Worm (Caenorhabditis elegans) whole organism, young adult: Measurements from ENCODE around the gene F58G6.3.

Source experiments
- B0035.1 ChIP-seq: sonication (generic microtip); optimal IDR thresholded peaks from 2 replicates; lab custom pipeline; 2016; ENCODE audit warnings: missing genetic modification characterization, mild to moderate bottlenecking, missing compliant biosample characterization, missing genotype, missing genetic modification reagents
- F37B4.10 ChIP-seq: fragments of 200-800 bp; sonication (Bioruptor generic); IDR thresholded peaks from 2 replicates; pipeline ENCODE4 v1.3.6; 2022; ENCODE audit warnings: missing genetic modification characterization, missing compliant biosample characterization
- K12H6.12 ChIP-seq: fragments of 200-800 bp; sonication (Bioruptor generic); optimal IDR thresholded peaks from 2 replicates; lab custom pipeline; 2018; ENCODE audit warnings: mild to moderate bottlenecking, missing genetic modification characterization, missing compliant biosample characterization
- T26A5.8 ChIP-seq: sonication (generic microtip); optimal IDR thresholded peaks from 2 replicates; lab custom pipeline; 2016; ENCODE audit warnings: missing genetic modification characterization, missing compliant biosample characterization
- Y53G8AR.9 ChIP-seq: fragments of 200-800 bp; sonication (Bioruptor generic); conservative IDR thresholded peaks from 2 replicates; pipeline ENCODE4 v1.3.6; 2022; ENCODE audit warnings: missing genetic modification reagents, missing genetic modification characterization, missing compliant biosample characterization
- Y56A3A.18 ChIP-seq: fragments of 200-800 bp; sonication (Bioruptor generic); IDR thresholded peaks from 2 replicates; pipeline ENCODE4 v1.3.6; 2022; ENCODE audit warnings: missing genetic modification reagents, missing genetic modification characterization, missing compliant biosample characterization
- ZK185.1 ChIP-seq: sonication (generic microtip); optimal IDR thresholded peaks from 2 replicates; lab custom pipeline; 2016; ENCODE audit warnings: mild to moderate bottlenecking, missing genetic modification characterization, missing compliant biosample characterization; ENCODE audit not compliant: poor library complexity, severe bottlenecking
- athp-1 ChIP-seq: sonication (generic microtip); optimal IDR thresholded peaks from 2 replicates; lab custom pipeline; 2017; ENCODE audit warnings: mild to moderate bottlenecking, missing genetic modification characterization, missing compliant biosample characterization
- attf-3 ChIP-seq: fragments of 200-800 bp; sonication (Bioruptor generic); conservative IDR thresholded peaks from 2 replicates; pipeline ENCODE4 v1.3.6; 2022; ENCODE audit warnings: missing genetic modification reagents, missing genetic modification characterization, missing compliant biosample characterization
- attf-5 ChIP-seq: fragments of 200-800 bp; sonication (Bioruptor generic); optimal IDR thresholded peaks from 2 replicates; lab custom pipeline; 2018; ENCODE audit warnings: mild to moderate bottlenecking, missing genetic modification characterization, missing compliant biosample characterization
- cebp-1 ChIP-seq, 2 experiments: fragments of 200-800 bp in 1 of 2; sonication (Bioruptor generic) in 1 of 2; sonication (generic microtip) in 1 of 2; IDR thresholded peaks in 1 of 2; optimal IDR thresholded peaks in 1 of 2; 2 replicates each; pipeline versions ENCODE4 v1.3.6 to Lab custom; 2017 to 2022; ENCODE audit warnings: missing compliant biosample characterization in 2 of 2, missing genetic modification characterization in 2 of 2, mild to moderate bottlenecking in 1 of 2, missing genetic modification reagents in 1 of 2, moderate library complexity in 1 of 2
- ceh-91 ChIP-seq: fragments of 200-800 bp; sonication (Bioruptor generic); IDR thresholded peaks from 2 replicates; pipeline ENCODE4 v1.3.6; 2022; ENCODE audit warnings: missing genetic modification reagents, missing genetic modification characterization, missing compliant biosample characterization
- die-1 ChIP-seq: sonication (generic microtip); optimal IDR thresholded peaks from 2 replicates; lab custom pipeline; 2016; ENCODE audit warnings: missing genotype, mild to moderate bottlenecking, missing genetic modification characterization, missing compliant biosample characterization
- egl-44 ChIP-seq: fragments of 200-800 bp; sonication (Bioruptor generic); IDR thresholded peaks from 2 replicates; pipeline ENCODE4 v1.3.6; 2022; ENCODE audit warnings: missing genetic modification reagents, missing genetic modification characterization, missing compliant biosample characterization
- egrh-3 ChIP-seq: fragments of 200-800 bp; sonication (Bioruptor generic); IDR thresholded peaks from 2 replicates; pipeline ENCODE4 v1.3.6; 2022; ENCODE audit warnings: missing genetic modification reagents, missing genetic modification characterization, missing compliant biosample characterization
- ekl-4 ChIP-seq: fragments of 200-800 bp; sonication (Bioruptor generic); IDR thresholded peaks from 2 replicates; pipeline ENCODE4 v1.3.6; 2022; ENCODE audit warnings: missing genetic modification reagents, missing genetic modification characterization, missing compliant biosample characterization
- ets-4 ChIP-seq: fragments of 200-800 bp; sonication (Bioruptor generic); optimal IDR thresholded peaks from 2 replicates; lab custom pipeline; 2018; ENCODE audit warnings: mild to moderate bottlenecking, missing genetic modification characterization, missing compliant biosample characterization
- fkh-3 ChIP-seq: sonication (generic microtip); optimal IDR thresholded peaks from 2 replicates; lab custom pipeline; 2016; ENCODE audit warnings: mild to moderate bottlenecking, missing genetic modification characterization, missing compliant biosample characterization
- gei-17 ChIP-seq: fragments of 200-800 bp; sonication (Bioruptor generic); optimal IDR thresholded peaks from 2 replicates; lab custom pipeline; 2018; ENCODE audit warnings: mild to moderate bottlenecking, missing genetic modification characterization, missing compliant biosample characterization
- hlh-26 ChIP-seq: fragments of 200-800 bp; sonication (Bioruptor generic); conservative IDR thresholded peaks from 2 replicates; pipeline ENCODE4 v1.3.6; 2022; ENCODE audit warnings: missing genetic modification reagents, missing genetic modification characterization, missing compliant biosample characterization
- let-607 ChIP-seq, 2 experiments: fragments of 200-800 bp in 1 of 2; sonication (Bioruptor generic) in 1 of 2; sonication (generic microtip) in 1 of 2; optimal IDR thresholded peaks; 2 replicates each; lab custom pipeline; 2016 to 2018; ENCODE audit warnings: mild to moderate bottlenecking in 2 of 2, missing compliant biosample characterization in 2 of 2, missing genetic modification characterization in 2 of 2, moderate library complexity in 2 of 2, missing genotype in 1 of 2
- lin-35 ChIP-seq, 3 experiments: fragments of 150-350 bp in 2 of 3; sonication (generic microtip) in 1 of 3; optimal IDR thresholded peaks; 2 replicates each; lab custom pipeline; 2014 to 2018; ENCODE audit warnings: missing biosample characterization in 3 of 3, missing genetic modification characterization in 3 of 3, missing genetic modification reagents in 3 of 3
- lin-40 ChIP-seq: sonication (generic microtip); optimal IDR thresholded peaks from 2 replicates; lab custom pipeline; 2016; ENCODE audit warnings: missing genetic modification characterization, mild to moderate bottlenecking, missing compliant biosample characterization, missing genotype, missing genetic modification reagents
- lsy-27 ChIP-seq: sonication (generic microtip); optimal IDR thresholded peaks from 2 replicates; lab custom pipeline; 2017; ENCODE audit warnings: missing genetic modification characterization, mild to moderate bottlenecking, missing compliant biosample characterization, antibody characterized with exemption, missing genotype, borderline replicate concordance; ENCODE audit not compliant: insufficient read depth
- madf-10 ChIP-seq: sonication (generic microtip); optimal IDR thresholded peaks from 2 replicates; lab custom pipeline; 2016; ENCODE audit warnings: mild to moderate bottlenecking, missing genetic modification characterization, missing compliant biosample characterization
- mel-28 ChIP-seq: sonication (generic microtip); optimal IDR thresholded peaks from 2 replicates; lab custom pipeline; 2016; ENCODE audit warnings: borderline replicate concordance, mild to moderate bottlenecking, missing genetic modification characterization, missing compliant biosample characterization
- mxl-1 ChIP-seq: sonication (generic microtip); optimal IDR thresholded peaks from 2 replicates; lab custom pipeline; 2016; ENCODE audit warnings: missing genetic modification characterization, missing compliant biosample characterization
- nfya-2 ChIP-seq: fragments of 200-800 bp; sonication (Bioruptor generic); IDR thresholded peaks from 2 replicates; pipeline ENCODE4 v1.3.6; 2022; ENCODE audit warnings: missing genetic modification reagents, missing genetic modification characterization, missing compliant biosample characterization
- nfyb-1 ChIP-seq: fragments of 200-800 bp; sonication (Bioruptor generic); IDR thresholded peaks from 2 replicates; pipeline ENCODE4 v1.3.6; 2022; ENCODE audit warnings: missing genetic modification reagents, missing genetic modification characterization, missing compliant biosample characterization
- nhr-27 ChIP-seq: fragments of 200-800 bp; sonication (Bioruptor generic); optimal IDR thresholded peaks from 2 replicates; lab custom pipeline; 2018; ENCODE audit warnings: mild to moderate bottlenecking, missing genetic modification characterization, moderate library complexity, missing compliant biosample characterization
- nhr-80 ChIP-seq: sonication (generic microtip); optimal IDR thresholded peaks from 2 replicates; lab custom pipeline; 2016; ENCODE audit warnings: missing genetic modification characterization, missing compliant biosample characterization
- nhr-90 ChIP-seq: sonication (generic microtip); optimal IDR thresholded peaks from 2 replicates; lab custom pipeline; 2016; ENCODE audit warnings: missing genotype, mild to moderate bottlenecking, missing genetic modification characterization, missing compliant biosample characterization
- pbrm-1 ChIP-seq: fragments of 200-800 bp; sonication (Bioruptor generic); IDR thresholded peaks from 2 replicates; pipeline ENCODE4 v1.3.6; 2022; ENCODE audit warnings: missing genetic modification reagents, missing genetic modification characterization, missing compliant biosample characterization
- pha-4 ChIP-seq: fragments of 150-350 bp; sonication (generic microtip); optimal IDR thresholded peaks from 2 replicates; lab custom pipeline; 2014; ENCODE audit warnings: missing biosample characterization, missing genetic modification reagents, missing genetic modification characterization
- repo-1 ChIP-seq: sonication (generic microtip); optimal IDR thresholded peaks from 2 replicates; lab custom pipeline; 2017; ENCODE audit warnings: mild to moderate bottlenecking, missing genetic modification characterization, missing compliant biosample characterization
- snpc-1.1 ChIP-seq: sonication (generic microtip); optimal IDR thresholded peaks from 2 replicates; lab custom pipeline; 2017; ENCODE audit warnings: missing genetic modification characterization, mild to moderate bottlenecking, missing compliant biosample characterization, antibody characterized with exemption, moderate library complexity, missing genotype, missing genetic modification reagents; ENCODE audit not compliant: insufficient read depth
- somi-1 ChIP-seq: fragments of 200-800 bp; sonication (Bioruptor generic); optimal IDR thresholded peaks from 2 replicates; lab custom pipeline; 2018; ENCODE audit warnings: mild to moderate bottlenecking, missing genetic modification characterization, missing compliant biosample characterization
- tbp1 ChIP-seq: fragments of 200-800 bp; sonication (Bioruptor generic); optimal IDR thresholded peaks from 2 replicates; lab custom pipeline; 2018; ENCODE audit warnings: mild to moderate bottlenecking, missing genetic modification characterization, missing compliant biosample characterization
- ztf-25 ChIP-seq: fragments of 200-800 bp; sonication (Bioruptor generic); IDR thresholded peaks from 2 replicates; pipeline ENCODE4 v1.3.6; 2022; ENCODE audit warnings: missing genetic modification reagents, missing genetic modification characterization, missing compliant biosample characterization
- ztf-26 ChIP-seq: sonication (generic microtip); optimal IDR thresholded peaks from 2 replicates; lab custom pipeline; 2017; ENCODE audit warnings: missing genetic modification characterization, missing compliant biosample characterization

F58G6.3 gene

ce11 chrIV:9671001-9671652 lies 17.8 kb downstream of the F58G6.3 start (continued):
- TF ChIP-seq let-607 (tag; optimal IDR thresholded peaks at IDR 0.05; lab: Kevin White, UChicago) (peak in 1 of 2 experiments; percentile 46), attf-5 (GFP tag; lab: Kevin White, UChicago) (peak; percentile 35), ZK185.1 (peak; percentile 26), egl-44 (GFP tag; lab: Robert Waterston, UW) (no peak), ceh-91 (no peak), pha-4 (tag; lab: Kevin White, UChicago) (peak; percentile 76), ets-4 (no peak), ztf-26 (no peak), die-1 (tag; lab: Kevin White, UChicago) (no peak), tbp1 (GFP tag; lab: Kevin White, UChicago) (peak; percentile 23), K12H6.12 (no peak), F37B4.10 (GFP tag; lab: Robert Waterston, UW) (no peak), athp-1 (no peak), T26A5.8 (no peak), ekl-4 (GFP tag; lab: Robert Waterston, UW) (no peak), Y56A3A.18 (GFP tag; lab: Robert Waterston, UW) (no peak), cebp-1 (GFP tag; IDR thresholded peaks at IDR 0.05; lab: Robert Waterston, UW) (no peak), cebp-1 (tag; optimal IDR thresholded peaks at IDR 0.05; lab: Kevin White, UChicago) (peak; percentile 74), fkh-3 (no peak), ztf-25 (no peak), lin-35 (GFP tag; optimal IDR thresholded peaks at IDR 0.05; lab: Kevin White, UChicago) (peak in 1 of 3 experiments; percentile 10)

ce11 chrIV:9672434-9672833 lies 19.1 kb downstream of the F58G6.3 start:
- TF ChIP-seq mxl-1, result no peak
- TF ChIP-seq madf-10, result no peak
- TF ChIP-seq Y53G8AR.9 (GFP tag; lab: Robert Waterston, UW), result no peak
- TF ChIP-seq pha-4 (tag; lab: Kevin White, UChicago), result no peak
- no peak for TF ChIP-seq attf-3 (GFP tag; lab: Robert Waterston, UW)
- peak; percentile 53 for TF ChIP-seq lin-40
- no peak for TF ChIP-seq ets-4
- TF ChIP-seq die-1 (tag; lab: Kevin White, UChicago), result no peak
- no peak for TF ChIP-seq gei-17 (GFP tag; lab: Kevin White, UChicago)
- no peak for TF ChIP-seq mel-28 (tag; lab: Kevin White, UChicago)
- peak; percentile 82 for TF ChIP-seq somi-1 (GFP tag; lab: Kevin White, UChicago)
- TF ChIP-seq repo-1 (tag; lab: Kevin White, UChicago), result no peak
- TF ChIP-seq ztf-26, result peak; percentile 47
- TF ChIP-seq cebp-1 (GFP tag; IDR thresholded peaks at IDR 0.05; lab: Robert Waterston, UW), result no peak
- peak; percentile 33 for TF ChIP-seq cebp-1 (tag; optimal IDR thresholded peaks at IDR 0.05; lab: Kevin White, UChicago)

ce11 chrIV:9673206-9673605 lies 19.9 kb downstream of the F58G6.3 start:
- no peak for TF ChIP-seq B0035.1 (tag; lab: Kevin White, UChicago)

- TF ChIP-seq K12H6.12 (no peak), nfyb-1 (GFP tag; lab: Robert Waterston, UW) (0 out of 2 replicates have a peak, but pooled peaks have one; percentile 8), nfya-2 (GFP tag; lab: Robert Waterston, UW) (no peak), egrh-3 (GFP tag; lab: Robert Waterston, UW) (no peak), snpc-1.1 (tag; lab: Kevin White, UChicago) (no peak), hlh-26 (GFP tag; lab: Robert Waterston, UW) (no peak), let-607 (tag; optimal IDR thresholded peaks at IDR 0.05; lab: Kevin White, UChicago) (no peak), nhr-90 (tag; lab: Kevin White, UChicago) (no peak), Y53G8AR.9 (GFP tag; lab: Robert Waterston, UW) (no peak), lin-35 (GFP tag; optimal IDR thresholded peaks at IDR 0.05; lab: Kevin White, UChicago) (no peak), nhr-27 (tag; lab: Kevin White, UChicago) (no peak), tbp1 (GFP tag; lab: Kevin White, UChicago) (no peak), pbrm-1 (GFP tag; lab: Robert Waterston, UW) (no peak), nhr-80 (tag; lab: Kevin White, UChicago) (peak; percentile 29), lsy-27 (no peak)
These were observed 20.5 kb downstream of the F58G6.3 start for ce11 chrIV:9673683-9674336.
